ENCODE assay signal across 2 fruit fly cellular contexts in genomic region chr3L:16161847-16162556, dm6.
TF ChIP-seq lines count a peak whose summit lies in the region.

No protein-coding gene starts in this region.

TF ChIP-seq in whole organism, embryonic, 481 proteins besides CTCF, POLR2A, EP300 and RAD21 (continued from another document and continues in another):
- TF ChIP-seq pum (GFP tag; optimal IDR thresholded peaks at IDR 0.05; lab: Kevin White, UChicago) (peak; percentile 32), CG6813 (GFP tag; optimal IDR thresholded peaks at IDR 0.05; lab: Kevin White, UChicago) (peak; percentile 69), crp (GFP tag; optimal IDR thresholded peaks at IDR 0.05; lab: Kevin White, UChicago) (peak in 1 of 2 experiments; percentile 16), CG31224 (GFP tag; IDR thresholded peaks at IDR 0.05; lab: Robert Waterston, UW) (peak; percentile 41), ac (GFP tag; optimal IDR thresholded peaks at IDR 0.05; lab: Kevin White, UChicago) (no peak), vfl (GFP tag; optimal IDR thresholded peaks at IDR 0.05; lab: Kevin White, UChicago) (no peak), mld (GFP tag; IDR thresholded peaks at IDR 0.05; lab: Robert Waterston, UW; ENCODE audit: partially characterized antibody) (no peak), Bteb2 (GFP tag; optimal IDR thresholded peaks at IDR 0.05; lab: Kevin White, UChicago) (peak; percentile 55), Hmr (GFP tag; optimal IDR thresholded peaks at IDR 0.05; lab: Kevin White, UChicago) (peak; percentile 82), fu2 (GFP tag; optimal IDR thresholded peaks at IDR 0.05; lab: Kevin White, UChicago) (peak; percentile 84), CG12219 (GFP tag; optimal IDR thresholded peaks at IDR 0.05; lab: Kevin White, UChicago) (peak; percentile 69), Myb (GFP tag; optimal IDR thresholded peaks at IDR 0.05; lab: Kevin White, UChicago) (peak; percentile 64), Side (GFP tag; optimal IDR thresholded peaks at IDR 0.05; lab: Kevin White, UChicago) (peak; percentile 43), usp (GFP tag; optimal IDR thresholded peaks at IDR 0.05; lab: Kevin White, UChicago) (no peak), fd102C (GFP tag; optimal IDR thresholded peaks at IDR 0.05; lab: Kevin White, UChicago) (no peak), Sin3A (optimal IDR thresholded peaks at IDR 0.05; lab: Kevin White, UChicago) (no peak), CG42726 (GFP tag; IDR thresholded peaks at IDR 0.05; lab: Robert Waterston, UW; ENCODE audit: partially characterized antibody) (no peak), CG10543 (GFP tag; optimal IDR thresholded peaks at IDR 0.05; lab: Kevin White, UChicago) (peak; percentile 79), pnt (GFP tag; optimal IDR thresholded peaks at IDR 0.05; lab: Kevin White, UChicago) (peak; percentile 52), CG3065 (GFP tag; optimal IDR thresholded peaks at IDR 0.05; lab: Kevin White, UChicago) (no peak), CG7556 (GFP tag; optimal IDR thresholded peaks at IDR 0.05; lab: Kevin White, UChicago) (peak; percentile 83), CG3995 (GFP tag; optimal IDR thresholded peaks at IDR 0.05; lab: Kevin White, UChicago) (peak; percentile 40), Camta (GFP tag; optimal IDR thresholded peaks at IDR 0.05; lab: Kevin White, UChicago) (peak; percentile 59), Eip74EF (GFP tag; optimal IDR thresholded peaks at IDR 0.05; lab: Kevin White, UChicago) (peak in 1 of 2 experiments; percentile 57), Dad (GFP tag; optimal IDR thresholded peaks at IDR 0.05; lab: Kevin White, UChicago) (peak; percentile 45), pros (GFP tag; optimal IDR thresholded peaks at IDR 0.05; lab: Kevin White, UChicago) (no peak), az2 (GFP tag; optimal IDR thresholded peaks at IDR 0.05; lab: Kevin White, UChicago) (peak; percentile 71), Bgb (GFP tag; IDR thresholded peaks at IDR 0.05; lab: Robert Waterston, UW; ENCODE audit: partially characterized antibody) (no peak), Atf3 (GFP tag; optimal IDR thresholded peaks at IDR 0.05; lab: Kevin White, UChicago) (no peak), pita (GFP tag; optimal IDR thresholded peaks at IDR 0.05; lab: Kevin White, UChicago) (no peak), CG11398 (GFP tag; optimal IDR thresholded peaks at IDR 0.05; lab: Kevin White, UChicago) (peak; percentile 34), zen2 (GFP tag; IDR thresholded peaks at IDR 0.05; lab: Robert Waterston, UW; ENCODE audit: partially characterized antibody) (no peak), vnd (GFP tag; IDR thresholded peaks at IDR 0.05; lab: Robert Waterston, UW; ENCODE audit: partially characterized antibody) (0 out of 3 replicates have a peak, but pooled peaks have one; percentile 20), CHES-1-like (GFP tag; optimal IDR thresholded peaks at IDR 0.05; lab: Kevin White, UChicago) (peak; percentile 64), grau (tag; optimal IDR thresholded peaks at IDR 0.05; lab: Kevin White, UChicago) (peak; percentile 82), z (GFP tag; IDR thresholded peaks at IDR 0.05; lab: Robert Waterston, UW) (no peak), Nf-YA (GFP tag; IDR thresholded peaks at IDR 0.05; lab: Robert Waterston, UW) (no peak), repo (GFP tag; optimal IDR thresholded peaks at IDR 0.05; lab: Kevin White, UChicago) (no peak), CG12391 (tag; optimal IDR thresholded peaks at IDR 0.05; lab: Kevin White, UChicago) (peak; percentile 78), wdn (GFP tag; IDR thresholded peaks at IDR 0.05; lab: Robert Waterston, UW) (no peak), gro (GFP tag; optimal IDR thresholded peaks at IDR 0.05; lab: Kevin White, UChicago) (peak; percentile 47), exex (tag; optimal IDR thresholded peaks at IDR 0.05; lab: Kevin White, UChicago) (no peak), CG14710 (tag; optimal IDR thresholded peaks at IDR 0.05; lab: Kevin White, UChicago) (peak; percentile 54), Lim3 (GFP tag; IDR thresholded peaks at IDR 0.05; lab: Robert Waterston, UW) (no peak), crc (GFP tag; optimal IDR thresholded peaks at IDR 0.05; lab: Kevin White, UChicago) (peak; percentile 72), Jarid2 (GFP tag; optimal IDR thresholded peaks at IDR 0.05; lab: Kevin White, UChicago) (peak; percentile 11), corto (GFP tag; optimal IDR thresholded peaks at IDR 0.05; lab: Kevin White, UChicago) (no peak), H2.0 (GFP tag; IDR thresholded peaks at IDR 0.05; lab: Robert Waterston, UW) (peak; percentile 50; the same call in 1 of the 2 replicates), CG11093 (GFP tag; IDR thresholded peaks at IDR 0.05; lab: Robert Waterston, UW) (no peak), dati (GFP tag; IDR thresholded peaks at IDR 0.05; lab: Robert Waterston, UW) (0 out of 2 replicates have a peak, but pooled peaks have one; percentile 1), zen (tag; optimal IDR thresholded peaks at IDR 0.05; lab: Kevin White, UChicago) (no peak), CG12155 (GFP tag; optimal IDR thresholded peaks at IDR 0.05; lab: Kevin White, UChicago) (peak; percentile 64), CG11456 (GFP tag; IDR thresholded peaks at IDR 0.05; lab: Robert Waterston, UW) (no peak), CG7357 (GFP tag; IDR thresholded peaks at IDR 0.05; lab: Robert Waterston, UW) (0 out of 3 replicates have a peak, but pooled peaks have one; percentile 24), inv (GFP tag; IDR thresholded peaks at IDR 0.05; lab: Robert Waterston, UW; ENCODE audit: partially characterized antibody) (no peak), Neu2 (GFP tag; optimal IDR thresholded peaks at IDR 0.05; lab: Kevin White, UChicago; ENCODE audit: borderline replicate concordance) (no peak), CG7839 (tag; optimal IDR thresholded peaks at IDR 0.05; lab: Kevin White, UChicago) (peak; percentile 85), CG17328 (GFP tag; IDR thresholded peaks at IDR 0.05; lab: Robert Waterston, UW) (peak; percentile 63), stwl (tag; optimal IDR thresholded peaks at IDR 0.05; lab: Kevin White, UChicago) (no peak), Hr51 (GFP tag; optimal IDR thresholded peaks at IDR 0.05; lab: Kevin White, UChicago) (peak; percentile 39 to 81), CG30403 (GFP tag; optimal IDR thresholded peaks at IDR 0.05; lab: Kevin White, UChicago) (peak; percentile 68), Oaz (GFP tag; IDR thresholded peaks at IDR 0.05; lab: Robert Waterston, UW) (no peak), CG7271 (tag; optimal IDR thresholded peaks at IDR 0.05; lab: Kevin White, UChicago) (no peak), shn (GFP tag; optimal IDR thresholded peaks at IDR 0.05; lab: Kevin White, UChicago) (peak; percentile 59), ato (GFP tag; IDR thresholded peaks at IDR 0.05; lab: Robert Waterston, UW; ENCODE audit: partially characterized antibody) (no peak)

TF ChIP-seq in whole organism, prepupa, 60 proteins besides CTCF, POLR2A, EP300 and RAD21 (continued from another document):
- TF ChIP-seq CG8119 (GFP tag; IDR thresholded peaks at IDR 0.05; lab: Robert Waterston, UW) (peak; percentile 85), CG11762 (GFP tag; optimal IDR thresholded peaks at IDR 0.05; lab: Kevin White, UChicago; ENCODE audit: insufficient read depth) (peak; percentile 54), CG15336 (GFP tag; IDR thresholded peaks at IDR 0.05; lab: Robert Waterston, UW) (peak; percentile 88), Smox (GFP tag; optimal IDR thresholded peaks at IDR 0.05; lab: Kevin White, UChicago) (peak; percentile 25), Eip93F (GFP tag; optimal IDR thresholded peaks at IDR 0.05; lab: Kevin White, UChicago) (no peak), Met (GFP tag; optimal IDR thresholded peaks at IDR 0.05; lab: Kevin White, UChicago) (peak; percentile 53)
